Worm (Caenorhabditis elegans) whole organism, late embryonic: ENCODE results near the gene F49H6.12.

ENCODE experiments used
- ama-1 ChIP-seq: fragments of 150-350 bp; optimal IDR thresholded peaks from 2 replicates; lab custom pipeline; 2014
- ceh-14 ChIP-seq: sonication (generic microtip); optimal IDR thresholded peaks from 2 replicates; lab custom pipeline; 2016; ENCODE audit warnings: missing genotype, missing genetic modification characterization, missing compliant biosample characterization
- elt-2 ChIP-seq: sonication (generic microtip); optimal IDR thresholded peaks from 2 replicates; lab custom pipeline; 2016; ENCODE audit warnings: missing genetic modification reagents, missing genetic modification characterization, missing compliant biosample characterization
- fkh-6 ChIP-seq: sonication (generic microtip); optimal IDR thresholded peaks from 2 replicates; lab custom pipeline; 2016; ENCODE audit warnings: missing genetic modification characterization, missing compliant biosample characterization
- lin-11 ChIP-seq: fragments of 200-800 bp; sonication (Bioruptor generic); optimal IDR thresholded peaks from 2 replicates; lab custom pipeline; 2018; ENCODE audit warnings: mild to moderate bottlenecking, missing genetic modification characterization, missing compliant biosample characterization
- madf-2 ChIP-seq: sonication (generic microtip); optimal IDR thresholded peaks from 2 replicates; lab custom pipeline; 2017; ENCODE audit warnings: missing genetic modification characterization, missing compliant biosample characterization
- npax-4 ChIP-seq: sonication (generic microtip); optimal IDR thresholded peaks from 2 replicates; lab custom pipeline; 2016; ENCODE audit warnings: missing genetic modification characterization, missing compliant biosample characterization
- pha-4 ChIP-seq: fragments of 150-350 bp; optimal IDR thresholded peaks from 2 replicates; lab custom pipeline; 2018; ENCODE audit warnings: missing biosample characterization, missing genetic modification reagents, missing genetic modification characterization
- pqm-1 ChIP-seq: sonication (generic microtip); optimal IDR thresholded peaks from 2 replicates; lab custom pipeline; 2016; ENCODE audit warnings: missing genetic modification characterization, missing compliant biosample characterization
- ref-2 ChIP-seq: sonication (generic microtip); optimal IDR thresholded peaks from 2 replicates; lab custom pipeline; 2016; ENCODE audit warnings: missing genetic modification characterization, missing compliant biosample characterization
- unc-86 ChIP-seq: sonication (generic microtip); optimal IDR thresholded peaks from 2 replicates; lab custom pipeline; 2016; ENCODE audit warnings: missing genetic modification characterization, missing compliant biosample characterization

DNA sequence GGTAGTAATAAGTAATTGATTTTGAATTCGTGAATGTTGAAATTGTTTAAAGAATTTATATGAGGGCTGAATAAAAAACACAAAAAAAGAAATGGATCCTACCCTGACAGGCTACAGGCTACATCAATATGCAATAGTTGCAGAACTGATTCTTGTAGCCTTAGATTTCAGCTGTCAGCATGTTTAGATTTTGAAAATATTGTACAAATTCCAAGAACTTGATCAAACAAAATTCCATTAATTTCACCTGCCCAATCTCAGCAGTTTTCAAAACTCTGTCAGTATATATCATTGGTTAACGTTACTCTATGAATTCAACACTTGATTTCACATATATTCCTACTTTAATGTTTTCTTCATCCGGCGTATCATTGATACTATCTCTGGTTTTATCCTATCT, 9.2 kb upstream of the F49H6.12 start:
- no peak for TF ChIP-seq ref-2 (tag; lab: Kevin White, UChicago)
- no peak for TF ChIP-seq pha-4 (tag; lab: Kevin White, UChicago)
- no peak for TF ChIP-seq madf-2
- no peak for TF ChIP-seq ama-1 (lab: Kevin White, UChicago)
- TF ChIP-seq fkh-6 (tag; lab: Kevin White, UChicago): no peak
- TF ChIP-seq pqm-1 (tag; lab: Kevin White, UChicago): no peak
- no peak for TF ChIP-seq unc-86 (tag; lab: Kevin White, UChicago)
- no peak for TF ChIP-seq lin-11
- no peak for TF ChIP-seq npax-4 (tag; lab: Kevin White, UChicago)
- TF ChIP-seq elt-2 (tag; lab: Kevin White, UChicago): no peak
- no peak for TF ChIP-seq ceh-14 (tag; lab: Kevin White, UChicago)
